Fruit fly (Drosophila melanogaster) whole organism, embryonic: ENCODE results near the gene Ccn.

ENCODE experiments used
- Atf3 ChIP-seq: fragments of 200-800 bp; sonication (Bioruptor generic); optimal IDR thresholded peaks from 3 replicates; lab custom pipeline; 2016; ENCODE audit warnings: missing biosample characterization, missing genetic modification characterization
- CG11723 ChIP-seq: fragments of 200-800 bp; sonication (Bioruptor generic); optimal IDR thresholded peaks from 2 replicates; lab custom pipeline; 2017; ENCODE audit warnings: missing biosample characterization, mild to moderate bottlenecking, missing genetic modification characterization
- CG12104 ChIP-seq: fragments of 200-800 bp; sonication (Bioruptor generic); optimal IDR thresholded peaks from 3 replicates; lab custom pipeline; 2016; ENCODE audit warnings: missing biosample characterization, missing genetic modification characterization
- CG12299 ChIP-seq: fragments of 200-800 bp; sonication (Bioruptor generic); optimal IDR thresholded peaks from 2 replicates; lab custom pipeline; 2018; ENCODE audit warnings: missing biosample characterization, mild to moderate bottlenecking, missing genetic modification characterization
- CG12659 ChIP-seq: fragments of 200-800 bp; sonication (Bioruptor generic); optimal IDR thresholded peaks from 3 replicates; lab custom pipeline; 2017; ENCODE audit warnings: mild to moderate bottlenecking, missing biosample characterization, missing genetic modification reagents, missing genetic modification characterization
- CG1602 ChIP-seq: fragments of 200-800 bp; sonication (Bioruptor generic); optimal IDR thresholded peaks from 3 replicates; lab custom pipeline; 2016; ENCODE audit warnings: missing biosample characterization, missing genetic modification characterization
- CG17568 ChIP-seq: fragments of 200-800 bp; sonication (Bioruptor generic); optimal IDR thresholded peaks from 2 replicates; lab custom pipeline; 2018; ENCODE audit warnings: missing biosample characterization, mild to moderate bottlenecking, missing genetic modification characterization, moderate library complexity
- CG18619 ChIP-seq: fragments of 200-800 bp; sonication (Bioruptor generic); optimal IDR thresholded peaks from 3 replicates; lab custom pipeline; 2017; ENCODE audit warnings: missing biosample characterization, mild to moderate bottlenecking, missing genetic modification characterization
- CG18764 ChIP-seq: fragments of 200-800 bp; sonication (Bioruptor generic); optimal IDR thresholded peaks from 3 replicates; lab custom pipeline; 2016; ENCODE audit warnings: missing biosample characterization, missing genetic modification characterization
- CG2875 ChIP-seq: fragments of 200-800 bp; sonication (Bioruptor generic); optimal IDR thresholded peaks from 2 replicates; lab custom pipeline; 2017; ENCODE audit warnings: missing biosample characterization, mild to moderate bottlenecking, missing genetic modification characterization, missing genetic modification reagents
- CG3726 ChIP-seq: fragments of 200-800 bp; sonication (Bioruptor generic); IDR thresholded peaks from 3 replicates; pipeline ENCODE4, ENCODE4 v1.3.6; 2022; ENCODE audit warnings: missing biosample characterization, missing genetic modification characterization
- CG4282 ChIP-seq: fragments of 200-800 bp; sonication (Bioruptor generic); optimal IDR thresholded peaks from 2 replicates; lab custom pipeline; 2016; ENCODE audit warnings: missing biosample characterization, missing genetic modification characterization
- CG6791 ChIP-seq: fragments of 200-800 bp; sonication (Bioruptor generic); IDR thresholded peaks from 3 replicates; pipeline ENCODE4 v1.3.6; 2022; ENCODE audit warnings: missing biosample characterization, missing genetic modification characterization; ENCODE audit not compliant: partially characterized antibody
- CG6854 ChIP-seq: fragments of 200-800 bp; sonication (Bioruptor generic); optimal IDR thresholded peaks from 3 replicates; lab custom pipeline; 2017; ENCODE audit warnings: missing biosample characterization, mild to moderate bottlenecking, missing genetic modification characterization
- CG7556 ChIP-seq: fragments of 200-800 bp; sonication (Bioruptor generic); optimal IDR thresholded peaks from 2 replicates; lab custom pipeline; 2017; ENCODE audit warnings: missing biosample characterization, mild to moderate bottlenecking, missing genetic modification characterization
- CG8944 ChIP-seq: fragments of 200-800 bp; sonication (Bioruptor generic); optimal IDR thresholded peaks from 3 replicates; lab custom pipeline; 2016; ENCODE audit warnings: missing biosample characterization, missing genetic modification characterization
- D ChIP-seq, 2 experiments: fragments of 200-800 bp in 1 of 2; fragments of >200 bp in 1 of 2; sonication (Bioruptor generic) in 1 of 2; optimal IDR thresholded peaks; 2 replicates in 1 of 2; 3 replicates in 1 of 2; lab custom pipeline; 2017; ENCODE audit warnings: mild to moderate bottlenecking in 1 of 2, missing biosample characterization in 1 of 2, missing genetic modification characterization in 1 of 2, missing genetic modification reagents in 1 of 2
- E2f1 ChIP-seq: fragments of 200-800 bp; sonication (Bioruptor generic); IDR thresholded peaks from 2 replicates; pipeline ENCODE4 v1.3.6; 2022; ENCODE audit warnings: missing biosample characterization, missing genetic modification characterization
- ERR ChIP-seq: fragments of 200-800 bp; sonication (Bioruptor generic); optimal IDR thresholded peaks from 2 replicates; lab custom pipeline; 2016; ENCODE audit warnings: missing biosample characterization, missing genetic modification characterization
- Gug ChIP-seq: fragments of 200-800 bp; sonication (Bioruptor generic); IDR thresholded peaks from 4 replicates; pipeline ENCODE4 v1.3.6; 2022; ENCODE audit warnings: missing biosample characterization, missing genetic modification characterization
- HLH3B ChIP-seq: fragments of 200-800 bp; sonication (Bioruptor generic); IDR thresholded peaks from 2 replicates; pipeline ENCODE4 v1.3.6; 2022; ENCODE audit warnings: missing biosample characterization, missing genetic modification characterization
- HLHmδ ChIP-seq: fragments of 200-800 bp; sonication (Bioruptor generic); optimal IDR thresholded peaks from 2 replicates; lab custom pipeline; 2018; ENCODE audit warnings: missing biosample characterization, mild to moderate bottlenecking, missing genetic modification characterization, moderate library complexity
- Oli ChIP-seq: fragments of 200-800 bp; sonication (Bioruptor generic); optimal IDR thresholded peaks from 2 replicates; lab custom pipeline; 2018; ENCODE audit warnings: missing biosample characterization, mild to moderate bottlenecking, missing genetic modification characterization, moderate library complexity
- Opbp ChIP-seq: fragments of 200-800 bp; sonication (Bioruptor generic); IDR thresholded peaks from 3 replicates; pipeline ENCODE4 v1.3.6; 2022; ENCODE audit warnings: missing biosample characterization, missing genetic modification characterization; ENCODE audit not compliant: partially characterized antibody
- Six4 ChIP-seq: fragments of 200-800 bp; sonication (Bioruptor generic); optimal IDR thresholded peaks from 2 replicates; lab custom pipeline; 2016; ENCODE audit warnings: missing biosample characterization, missing genetic modification characterization
- Sry-δ ChIP-seq: fragments of 200-800 bp; sonication (Bioruptor generic); optimal IDR thresholded peaks from 2 replicates; lab custom pipeline; 2016; ENCODE audit warnings: missing biosample characterization, missing genetic modification characterization
- abd-A ChIP-seq: fragments of 200-800 bp; sonication (Bioruptor generic); optimal IDR thresholded peaks from 3 replicates; lab custom pipeline; 2019; ENCODE audit warnings: missing biosample characterization, mild to moderate bottlenecking, missing genetic modification characterization, moderate library complexity
- ato ChIP-seq: fragments of 200-800 bp; sonication (Bioruptor generic); IDR thresholded peaks from 2 replicates; pipeline ENCODE4 v1.3.6; 2022; ENCODE audit warnings: missing biosample characterization, missing genetic modification characterization; ENCODE audit not compliant: partially characterized antibody
- dpn ChIP-seq, 2 experiments: fragments of 200-800 bp; sonication (Bioruptor generic); optimal IDR thresholded peaks; 3 replicates each; lab custom pipeline; 2016; ENCODE audit warnings: missing biosample characterization in 2 of 2, missing genetic modification characterization in 2 of 2
- ewg ChIP-seq: fragments of 200-800 bp; sonication (Bioruptor generic); optimal IDR thresholded peaks from 3 replicates; lab custom pipeline; 2017; ENCODE audit warnings: mild to moderate bottlenecking, missing biosample characterization, missing genetic modification reagents, missing genetic modification characterization
- fu2 ChIP-seq: fragments of 200-800 bp; sonication (Bioruptor generic); optimal IDR thresholded peaks from 2 replicates; lab custom pipeline; 2016; ENCODE audit warnings: missing biosample characterization, missing genetic modification characterization
- grau ChIP-seq: fragments of 200-800 bp; optimal IDR thresholded peaks from 3 replicates; lab custom pipeline; 2019; ENCODE audit warnings: missing biosample characterization, mild to moderate bottlenecking, missing genetic modification characterization, moderate library complexity
- hth ChIP-seq: fragments of >200 bp; optimal IDR thresholded peaks from 2 replicates; lab custom pipeline; 2017; ENCODE audit warnings: inconsistent platforms
- klu ChIP-seq: fragments of 200-800 bp; sonication (Bioruptor generic); IDR thresholded peaks from 2 replicates; pipeline ENCODE4 v1.3.6; 2022; ENCODE audit warnings: missing biosample characterization, missing genetic modification characterization
- lola ChIP-seq, 3 experiments: fragments of >200 bp in 2 of 3; fragments of 200-800 bp in 1 of 3; sonication (Bioruptor generic) in 1 of 3; optimal IDR thresholded peaks; 2 replicates each; lab custom pipeline; 2017 to 2019; ENCODE audit warnings: missing biosample characterization in 3 of 3, missing genetic modification characterization in 3 of 3, mild to moderate bottlenecking in 1 of 3, moderate library complexity in 1 of 3
- pho ChIP-seq: fragments of 200-800 bp; sonication (Bioruptor generic); optimal IDR thresholded peaks from 2 replicates; lab custom pipeline; 2016; ENCODE audit warnings: missing biosample characterization, missing genetic modification characterization
- psq ChIP-seq: fragments of 200-800 bp; sonication (Bioruptor generic); optimal IDR thresholded peaks from 2 replicates; lab custom pipeline; 2017; ENCODE audit warnings: missing biosample characterization, missing genetic modification characterization
- rib ChIP-seq: fragments of 200-800 bp; sonication (Bioruptor generic); IDR thresholded peaks from 2 replicates; pipeline ENCODE4 v1.3.6; 2022; ENCODE audit warnings: missing biosample characterization, missing genetic modification characterization
- scrt ChIP-seq: fragments of 200-800 bp; sonication (Bioruptor generic); optimal IDR thresholded peaks from 2 replicates; lab custom pipeline; 2018; ENCODE audit warnings: missing biosample characterization, mild to moderate bottlenecking, missing genetic modification characterization, moderate library complexity
- sisA ChIP-seq: fragments of 200-800 bp; sonication (Bioruptor generic); IDR thresholded peaks from 2 replicates; pipeline ENCODE4 v1.3.6; 2022; ENCODE audit warnings: missing biosample characterization, missing genetic modification characterization
- sug ChIP-seq: fragments of 200-800 bp; optimal IDR thresholded peaks from 2 replicates; lab custom pipeline; 2019; ENCODE audit warnings: missing biosample characterization, mild to moderate bottlenecking, missing genetic modification characterization, moderate library complexity
- tap ChIP-seq: fragments of 200-800 bp; optimal IDR thresholded peaks from 3 replicates; lab custom pipeline; 2019; ENCODE audit warnings: missing biosample characterization, mild to moderate bottlenecking, missing genetic modification characterization, moderate library complexity
- tx ChIP-seq: fragments of 200-800 bp; sonication (Bioruptor generic); optimal IDR thresholded peaks from 2 replicates; lab custom pipeline; 2016; ENCODE audit warnings: missing biosample characterization, missing genetic modification characterization
- usp ChIP-seq: fragments of >200 bp; optimal IDR thresholded peaks from 2 replicates; lab custom pipeline; 2017; ENCODE audit warnings: missing biosample characterization, missing genetic modification characterization
- vfl ChIP-seq: fragments of 200-800 bp; sonication (Bioruptor generic); optimal IDR thresholded peaks from 2 replicates; lab custom pipeline; 2016; ENCODE audit warnings: missing biosample characterization, missing genetic modification characterization
- vvl ChIP-seq: fragments of 200-800 bp; sonication (Bioruptor generic); IDR thresholded peaks from 2 replicates; pipeline ENCODE4 v1.3.6; 2022; ENCODE audit warnings: missing biosample characterization, missing genetic modification characterization
- wek ChIP-seq: fragments of 200-800 bp; sonication (Bioruptor generic); optimal IDR thresholded peaks from 3 replicates; lab custom pipeline; 2018; ENCODE audit warnings: missing biosample characterization, mild to moderate bottlenecking, missing genetic modification characterization, moderate library complexity
- zen2 ChIP-seq: fragments of 200-800 bp; sonication (Bioruptor generic); IDR thresholded peaks from 3 replicates; pipeline ENCODE4 v1.3.6; 2022; ENCODE audit warnings: missing biosample characterization, missing genetic modification characterization; ENCODE audit not compliant: partially characterized antibody

The Ccn gene

dm6 chr3L:17757156-17758083 is 67.6 kb downstream of the Ccn start (continued):
- peak; percentile 44 for TF ChIP-seq Atf3 (GFP tag; lab: Kevin White, UChicago)
- TF ChIP-seq CG1602 (GFP tag; lab: Kevin White, UChicago) = peak; percentile 81
- TF ChIP-seq pho (GFP tag; lab: Kevin White, UChicago) = no peak
- TF ChIP-seq CG3726 (GFP tag; lab: Robert Waterston, UW) = no peak; the same call in 2 of the 3 replicates
- TF ChIP-seq E2f1 (GFP tag; lab: Robert Waterston, UW) = peak; percentile 56
- TF ChIP-seq Gug (GFP tag; lab: Robert Waterston, UW) = peak; percentile 67; the same call in 3 of the 4 replicates
- peak; percentile 69 for TF ChIP-seq CG11723 (GFP tag; lab: Kevin White, UChicago)
- no peak for TF ChIP-seq abd-A (tag; lab: Kevin White, UChicago)
- no peak for TF ChIP-seq fu2 (GFP tag; lab: Kevin White, UChicago)
- peak; percentile 71; the same call in 1 of the 2 replicates for TF ChIP-seq sisA (GFP tag; lab: Robert Waterston, UW)
- peak; percentile 62 for TF ChIP-seq CG12104 (GFP tag; lab: Kevin White, UChicago)
- peak; percentile 82 for TF ChIP-seq ewg
- TF ChIP-seq sug (tag; lab: Kevin White, UChicago) = no peak
- peak; percentile 64 for TF ChIP-seq HLH3B
- no peak for TF ChIP-seq zen2
- TF ChIP-seq CG12659 = peak; percentile 69
- TF ChIP-seq grau (tag; lab: Kevin White, UChicago) = peak; percentile 80
- peak; percentile 55 for TF ChIP-seq CG18764 (GFP tag; lab: Kevin White, UChicago)
- peak; percentile 22 for TF ChIP-seq tx
- peak; percentile 88 for TF ChIP-seq CG2875 (GFP tag; lab: Kevin White, UChicago)
- no peak for TF ChIP-seq Opbp (GFP tag; lab: Robert Waterston, UW)
- TF ChIP-seq scrt = peak; percentile 14
- peak; percentile 34 to 67 for TF ChIP-seq dpn (GFP tag; optimal IDR thresholded peaks at IDR 0.05; lab: Kevin White, UChicago)
- peak in 1 of 3 experiments; percentile 96 for TF ChIP-seq lola (GFP tag; optimal IDR thresholded peaks at IDR 0.05; lab: Kevin White, UChicago)
- TF ChIP-seq Oli (tag; lab: Kevin White, UChicago) = peak; percentile 82
- no peak for TF ChIP-seq wek (GFP tag; lab: Kevin White, UChicago)
- no peak for TF ChIP-seq vfl (GFP tag; lab: Kevin White, UChicago)
- peak; percentile 73 for TF ChIP-seq CG18619
- no peak for TF ChIP-seq usp (GFP tag; lab: Kevin White, UChicago)
- TF ChIP-seq CG7556 (GFP tag; lab: Kevin White, UChicago) = peak; percentile 92
- peak; percentile 69 for TF ChIP-seq HLHmδ (GFP tag; lab: Kevin White, UChicago)
- TF ChIP-seq tap (tag; lab: Kevin White, UChicago) = peak; percentile 56
- TF ChIP-seq CG4282 = peak; percentile 68
- TF ChIP-seq CG8944 = peak; percentile 54
- TF ChIP-seq ato (GFP tag; lab: Robert Waterston, UW) = no peak
- no peak for TF ChIP-seq hth (lab: Kevin White, UChicago)
- no peak for TF ChIP-seq CG17568
- TF ChIP-seq psq (GFP tag; lab: Kevin White, UChicago) = peak; percentile 2
- TF ChIP-seq rib (GFP tag; lab: Robert Waterston, UW) = no peak
- peak; percentile 78 for TF ChIP-seq vvl (GFP tag; lab: Robert Waterston, UW)
- peak; percentile 72 for TF ChIP-seq Six4 (GFP tag; lab: Kevin White, UChicago)
- peak; percentile 55 for TF ChIP-seq CG12299 (tag; lab: Kevin White, UChicago)
- peak; percentile 49 for TF ChIP-seq CG6854 (GFP tag; lab: Kevin White, UChicago)
- no peak for TF ChIP-seq ERR (GFP tag; lab: Kevin White, UChicago)
- peak; percentile 40; the same call in 1 of the 3 replicates for TF ChIP-seq CG6791 (GFP tag; lab: Robert Waterston, UW)
- TF ChIP-seq D (optimal IDR thresholded peaks at IDR 0.05; lab: Kevin White, UChicago) = no peak
- TF ChIP-seq D (GFP tag; optimal IDR thresholded peaks at IDR 0.05; lab: Kevin White, UChicago) = peak; percentile 94
- no peak for TF ChIP-seq Sry-δ
- TF ChIP-seq klu (GFP tag; lab: Robert Waterston, UW) = no peak
